Fruit fly (Drosophila melanogaster) whole organism, embryonic: ENCODE measurements around the gene CG7079.
A peak's percentile ranks its signal among the peaks of the same experiment; 100 is the strongest.

Experiments
- Antp ChIP-seq: fragments of 200-800 bp; sonication (Bioruptor generic); optimal IDR thresholded peaks from 3 replicates; lab custom pipeline; 2016; ENCODE audit warnings: missing biosample characterization, missing genetic modification characterization
- Asciz ChIP-seq: fragments of 200-800 bp; sonication (Bioruptor generic); optimal IDR thresholded peaks from 2 replicates; lab custom pipeline; 2017; ENCODE audit warnings: missing biosample characterization, mild to moderate bottlenecking, missing genetic modification characterization, missing genetic modification reagents
- CG11398 ChIP-seq: fragments of 200-800 bp; sonication (Bioruptor generic); optimal IDR thresholded peaks from 2 replicates; lab custom pipeline; 2016; ENCODE audit warnings: missing biosample characterization, missing genetic modification characterization
- CG12769 ChIP-seq: fragments of 200-800 bp; sonication (Bioruptor generic); optimal IDR thresholded peaks from 2 replicates; lab custom pipeline; 2019; ENCODE audit warnings: missing biosample characterization, mild to moderate bottlenecking, missing genetic modification characterization, moderate library complexity
- CG13287 ChIP-seq: fragments of 200-800 bp; sonication (Bioruptor generic); IDR thresholded peaks from 2 replicates; pipeline ENCODE4 v1.3.6; 2022; ENCODE audit warnings: missing biosample characterization, missing genetic modification characterization; ENCODE audit not compliant: partially characterized antibody
- CG13624 ChIP-seq: fragments of 200-800 bp; sonication (Bioruptor generic); optimal IDR thresholded peaks from 2 replicates; lab custom pipeline; 2016; ENCODE audit warnings: missing biosample characterization, missing genetic modification characterization
- CG14860 ChIP-seq: fragments of 200-800 bp; sonication (Bioruptor generic); IDR thresholded peaks from 3 replicates; pipeline ENCODE4 v1.3.6; 2022; ENCODE audit warnings: missing biosample characterization, missing genetic modification characterization; ENCODE audit not compliant: partially characterized antibody
- CG15011 ChIP-seq: fragments of 200-800 bp; sonication (Bioruptor generic); optimal IDR thresholded peaks from 3 replicates; lab custom pipeline; 2018; ENCODE audit warnings: missing biosample characterization, mild to moderate bottlenecking, missing genetic modification characterization
- CG2129 ChIP-seq: fragments of 200-800 bp; sonication (Bioruptor generic); IDR thresholded peaks from 2 replicates; pipeline ENCODE4 v1.3.6; 2022; ENCODE audit warnings: missing biosample characterization, missing genetic modification characterization; ENCODE audit not compliant: partially characterized antibody
- CG30403 ChIP-seq: fragments of 200-800 bp; sonication (Bioruptor generic); optimal IDR thresholded peaks from 3 replicates; lab custom pipeline; 2016; ENCODE audit warnings: missing biosample characterization, missing genetic modification characterization
- CG31365 ChIP-seq: fragments of 200-800 bp; sonication (Bioruptor generic); optimal IDR thresholded peaks from 2 replicates; lab custom pipeline; 2018; ENCODE audit warnings: missing biosample characterization, mild to moderate bottlenecking, missing genetic modification characterization
- CG34224 ChIP-seq: fragments of 200-800 bp; sonication (Bioruptor generic); IDR thresholded peaks from 3 replicates; pipeline ENCODE4 v1.3.6; 2022; ENCODE audit warnings: missing biosample characterization, missing genetic modification characterization; ENCODE audit not compliant: partially characterized antibody
- CG34376 ChIP-seq: fragments of 200-800 bp; sonication (Bioruptor generic); optimal IDR thresholded peaks from 2 replicates; lab custom pipeline; 2018; ENCODE audit warnings: missing biosample characterization, mild to moderate bottlenecking, missing genetic modification characterization
- CG3847 ChIP-seq: fragments of 200-800 bp; sonication (Bioruptor generic); IDR thresholded peaks from 2 replicates; pipeline ENCODE4 v1.3.6; 2022; ENCODE audit warnings: missing biosample characterization, missing genetic modification characterization
- CG3995 ChIP-seq: fragments of 200-800 bp; sonication (Bioruptor generic); optimal IDR thresholded peaks from 3 replicates; lab custom pipeline; 2016; ENCODE audit warnings: missing biosample characterization, missing genetic modification characterization
- CG4282 ChIP-seq: fragments of 200-800 bp; sonication (Bioruptor generic); optimal IDR thresholded peaks from 2 replicates; lab custom pipeline; 2016; ENCODE audit warnings: missing biosample characterization, missing genetic modification characterization
- CG4328 ChIP-seq: fragments of 200-800 bp; sonication (Bioruptor generic); optimal IDR thresholded peaks from 3 replicates; lab custom pipeline; 2017; ENCODE audit warnings: missing biosample characterization, missing genetic modification reagents, missing genetic modification characterization
- CG4707 ChIP-seq: fragments of 200-800 bp; sonication (Bioruptor generic); optimal IDR thresholded peaks from 2 replicates; lab custom pipeline; 2018; ENCODE audit warnings: missing biosample characterization, mild to moderate bottlenecking, missing genetic modification characterization, moderate library complexity
- CG6272 ChIP-seq: fragments of 200-800 bp; sonication (Bioruptor generic); IDR thresholded peaks from 2 replicates; pipeline ENCODE4 v1.3.6; 2022; ENCODE audit warnings: missing biosample characterization, missing genetic modification characterization
- CG7372 ChIP-seq: fragments of 200-800 bp; sonication (Bioruptor generic); IDR thresholded peaks from 2 replicates; pipeline ENCODE4 v1.3.6; 2022; ENCODE audit warnings: missing biosample characterization, missing genetic modification characterization
- CG8089 ChIP-seq: fragments of 200-800 bp; sonication (Bioruptor generic); optimal IDR thresholded peaks from 3 replicates; lab custom pipeline; 2016; ENCODE audit warnings: missing biosample characterization, missing genetic modification characterization
- CG8281 ChIP-seq: fragments of 200-800 bp; sonication (Bioruptor generic); optimal IDR thresholded peaks from 2 replicates; lab custom pipeline; 2018; ENCODE audit warnings: missing biosample characterization, mild to moderate bottlenecking, missing genetic modification characterization, moderate library complexity
- Camta ChIP-seq: fragments of 200-800 bp; sonication (Bioruptor generic); optimal IDR thresholded peaks from 2 replicates; lab custom pipeline; 2016; ENCODE audit warnings: missing biosample characterization, missing genetic modification characterization
- CkIIα-i1 ChIP-seq: fragments of 200-800 bp; sonication (Bioruptor generic); IDR thresholded peaks from 2 replicates; pipeline ENCODE4 v1.3.6; 2022; ENCODE audit warnings: missing biosample characterization, missing genetic modification characterization
- Fer3 ChIP-seq: fragments of 200-800 bp; sonication (Bioruptor generic); optimal IDR thresholded peaks from 2 replicates; lab custom pipeline; 2018; ENCODE audit warnings: missing biosample characterization, mild to moderate bottlenecking, missing genetic modification characterization, moderate library complexity
- Gug ChIP-seq: fragments of 200-800 bp; sonication (Bioruptor generic); IDR thresholded peaks from 4 replicates; pipeline ENCODE4 v1.3.6; 2022; ENCODE audit warnings: missing biosample characterization, missing genetic modification characterization
- Hand ChIP-seq: fragments of 200-800 bp; sonication (Bioruptor generic); optimal IDR thresholded peaks from 2 replicates; lab custom pipeline; 2017; ENCODE audit warnings: mild to moderate bottlenecking, missing biosample characterization, missing genetic modification reagents, missing genetic modification characterization
- Hr3 ChIP-seq: fragments of 200-800 bp; sonication (Bioruptor generic); optimal IDR thresholded peaks from 3 replicates; lab custom pipeline; 2016; ENCODE audit warnings: missing biosample characterization, missing genetic modification characterization
- MESR4 ChIP-seq: fragments of 200-800 bp; sonication (Bioruptor generic); optimal IDR thresholded peaks from 2 replicates; lab custom pipeline; 2018; ENCODE audit warnings: missing biosample characterization, mild to moderate bottlenecking, missing genetic modification characterization, moderate library complexity
- MTF-1 ChIP-seq: fragments of 200-800 bp; sonication (Bioruptor generic); optimal IDR thresholded peaks from 2 replicates; lab custom pipeline; 2018; ENCODE audit warnings: missing biosample characterization, mild to moderate bottlenecking, missing genetic modification characterization, borderline replicate concordance
- Max ChIP-seq: fragments of 200-800 bp; sonication (Bioruptor generic); optimal IDR thresholded peaks from 2 replicates; lab custom pipeline; 2016; ENCODE audit warnings: missing biosample characterization, mild to moderate bottlenecking, missing genetic modification characterization
- NC2α ChIP-seq: fragments of 200-800 bp; sonication (Bioruptor generic); optimal IDR thresholded peaks from 2 replicates; lab custom pipeline; 2016; ENCODE audit warnings: missing biosample characterization, missing genetic modification characterization
- NK7.1 ChIP-seq: fragments of 200-800 bp; sonication (Bioruptor generic); optimal IDR thresholded peaks from 3 replicates; lab custom pipeline; 2016; ENCODE audit warnings: missing biosample characterization, missing genetic modification characterization
- Ptx1 ChIP-seq: fragments of 200-800 bp; sonication (Bioruptor generic); IDR thresholded peaks from 2 replicates; pipeline ENCODE4 v1.3.6; 2022; ENCODE audit warnings: missing biosample characterization, missing genetic modification characterization
- Rx ChIP-seq: fragments of 200-800 bp; sonication (Bioruptor generic); IDR thresholded peaks from 2 replicates; pipeline ENCODE4 v1.3.6; 2022; ENCODE audit warnings: missing biosample characterization, missing genetic modification characterization
- ase ChIP-seq: fragments of 200-800 bp; sonication (Bioruptor generic); IDR thresholded peaks from 3 replicates; pipeline ENCODE4 v1.3.6; 2022; ENCODE audit warnings: missing biosample characterization, missing genetic modification characterization
- ash1 ChIP-seq: fragments of 200-800 bp; sonication (Bioruptor generic); optimal IDR thresholded peaks from 2 replicates; lab custom pipeline; 2018; ENCODE audit warnings: missing biosample characterization, mild to moderate bottlenecking, missing genetic modification characterization
- caup ChIP-seq: fragments of 200-800 bp; sonication (Bioruptor generic); optimal IDR thresholded peaks from 3 replicates; lab custom pipeline; 2017; ENCODE audit warnings: missing biosample characterization, mild to moderate bottlenecking, missing genetic modification characterization, moderate library complexity; ENCODE audit not compliant: severe bottlenecking
- cg ChIP-seq: fragments of 200-800 bp; sonication (Bioruptor generic); optimal IDR thresholded peaks from 3 replicates; lab custom pipeline; 2019; ENCODE audit warnings: missing biosample characterization, mild to moderate bottlenecking, missing genetic modification characterization, moderate library complexity
- corto ChIP-seq: fragments of 200-800 bp; sonication (Bioruptor generic); optimal IDR thresholded peaks from 2 replicates; lab custom pipeline; 2016; ENCODE audit warnings: missing biosample characterization, mild to moderate bottlenecking, missing genetic modification characterization, moderate library complexity
- gcm ChIP-seq: fragments of 200-800 bp; sonication (Bioruptor generic); optimal IDR thresholded peaks from 2 replicates; lab custom pipeline; 2019; ENCODE audit warnings: missing biosample characterization, mild to moderate bottlenecking, missing genetic modification characterization, moderate library complexity
- grau ChIP-seq: fragments of 200-800 bp; optimal IDR thresholded peaks from 3 replicates; lab custom pipeline; 2019; ENCODE audit warnings: missing biosample characterization, mild to moderate bottlenecking, missing genetic modification characterization, moderate library complexity
- klu ChIP-seq: fragments of 200-800 bp; sonication (Bioruptor generic); IDR thresholded peaks from 2 replicates; pipeline ENCODE4 v1.3.6; 2022; ENCODE audit warnings: missing biosample characterization, missing genetic modification characterization
- mam ChIP-seq: fragments of 200-800 bp; sonication (Bioruptor generic); optimal IDR thresholded peaks from 3 replicates; lab custom pipeline; 2016; ENCODE audit warnings: missing biosample characterization, missing genetic modification characterization
- nmo ChIP-seq: fragments of 200-800 bp; sonication (Bioruptor generic); optimal IDR thresholded peaks from 2 replicates; lab custom pipeline; 2018; ENCODE audit warnings: missing biosample characterization, mild to moderate bottlenecking, missing genetic modification characterization, moderate library complexity
- pnt ChIP-seq: fragments of 200-800 bp; sonication (Bioruptor generic); optimal IDR thresholded peaks from 3 replicates; lab custom pipeline; 2016; ENCODE audit warnings: missing biosample characterization, missing genetic modification characterization
- schlank ChIP-seq: fragments of 200-800 bp; sonication (Bioruptor generic); optimal IDR thresholded peaks from 2 replicates; lab custom pipeline; 2018; ENCODE audit warnings: missing biosample characterization, mild to moderate bottlenecking, missing genetic modification characterization
- sr ChIP-seq: fragments of 200-800 bp; sonication (Bioruptor generic); IDR thresholded peaks from 3 replicates; pipeline ENCODE4 v1.3.6; 2022; ENCODE audit warnings: missing biosample characterization, missing genetic modification characterization
- wek ChIP-seq: fragments of 200-800 bp; sonication (Bioruptor generic); optimal IDR thresholded peaks from 3 replicates; lab custom pipeline; 2018; ENCODE audit warnings: missing biosample characterization, mild to moderate bottlenecking, missing genetic modification characterization, moderate library complexity

The CG7079 gene

DNA sequence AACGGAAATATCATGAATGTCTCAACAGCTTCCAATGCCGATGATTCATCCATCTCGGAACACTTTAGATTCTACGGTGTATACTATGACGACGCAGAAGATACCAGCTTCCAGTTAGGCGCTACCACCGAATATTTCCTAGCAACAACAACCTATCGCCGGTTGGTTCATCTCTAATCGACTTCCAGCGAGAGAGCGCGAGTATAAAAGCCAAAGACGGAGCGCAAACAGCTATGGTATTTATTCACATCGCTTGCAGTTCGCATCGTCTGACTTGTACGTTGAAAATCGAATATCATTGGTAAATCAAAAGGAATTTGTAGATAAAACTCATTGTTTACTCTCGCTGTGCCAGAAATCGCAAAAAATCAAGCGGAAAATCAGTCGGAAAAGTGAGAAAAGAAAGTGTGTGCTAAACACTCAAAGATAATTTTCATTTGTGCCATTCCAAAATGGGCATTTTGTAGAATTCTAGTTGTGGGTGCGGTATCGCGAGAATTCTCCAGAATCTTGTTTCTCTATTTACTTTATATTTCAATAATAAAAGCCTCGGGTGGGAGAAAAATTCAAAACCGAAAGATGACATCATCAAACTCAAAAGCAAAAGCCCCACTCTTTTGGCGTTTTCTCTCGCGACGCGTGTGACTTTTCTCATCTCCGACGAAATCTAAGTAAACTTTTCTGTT, 16.5 kb upstream of the CG7079 start, which contains the start of gene AnxB9 (continued):
- no peak for TF ChIP-seq nmo (GFP tag; lab: Kevin White, UChicago)
- peak; percentile 9; the same call in 1 of the 2 replicates for TF ChIP-seq CG2129 (GFP tag; lab: Robert Waterston, UW)
- peak; percentile 8 for TF ChIP-seq CG4282
- no peak for TF ChIP-seq CG30403
- 0 out of 4 replicates have a peak, but pooled peaks have one; percentile 7 for TF ChIP-seq Gug (GFP tag; lab: Robert Waterston, UW)
- TF ChIP-seq MESR4 (GFP tag; lab: Kevin White, UChicago): peak; percentile 57
- TF ChIP-seq CG13624: peak; percentile 78
- TF ChIP-seq mam: no peak
- no peak for TF ChIP-seq CG11398 (GFP tag; lab: Kevin White, UChicago)
- peak; percentile 71 for TF ChIP-seq MTF-1 (GFP tag; lab: Kevin White, UChicago)
- TF ChIP-seq CG6272 (GFP tag; lab: Robert Waterston, UW): no peak
- no peak for TF ChIP-seq corto (GFP tag; lab: Kevin White, UChicago)
- no peak for TF ChIP-seq klu (GFP tag; lab: Robert Waterston, UW)
- TF ChIP-seq NK7.1 (GFP tag; lab: Kevin White, UChicago): peak; percentile 10
- TF ChIP-seq grau (tag; lab: Kevin White, UChicago): no peak
- TF ChIP-seq CG3995 (GFP tag; lab: Kevin White, UChicago): no peak
- no peak for TF ChIP-seq CG7372 (GFP tag; lab: Robert Waterston, UW)
- TF ChIP-seq CG13287 (GFP tag; lab: Robert Waterston, UW): no peak; the same call in 1 of the 2 replicates
- TF ChIP-seq CG14860 (GFP tag; lab: Robert Waterston, UW): no peak; the same call in 1 of the 3 replicates
- TF ChIP-seq CG4328: peak; percentile 22
- TF ChIP-seq Fer3: peak; percentile 57
- peak; percentile 89 for TF ChIP-seq CG34376
- TF ChIP-seq CG3847 (GFP tag; lab: Robert Waterston, UW): no peak
- no peak for TF ChIP-seq ash1 (GFP tag; lab: Kevin White, UChicago)
- TF ChIP-seq ase (GFP tag; lab: Robert Waterston, UW): no peak
- peak; percentile 29 for TF ChIP-seq Asciz (GFP tag; lab: Kevin White, UChicago)
- TF ChIP-seq schlank: peak; percentile 39
- TF ChIP-seq Antp: peak; percentile 21
- TF ChIP-seq pnt (GFP tag; lab: Kevin White, UChicago): no peak
- peak; percentile 55 for TF ChIP-seq CG31365 (tag; lab: Kevin White, UChicago)
- TF ChIP-seq CG8281: no peak
- peak; percentile 60 for TF ChIP-seq caup (GFP tag; lab: Kevin White, UChicago)
- TF ChIP-seq CG12769: peak; percentile 9
- TF ChIP-seq Hr3 (GFP tag; lab: Kevin White, UChicago): no peak
- TF ChIP-seq Rx (GFP tag; lab: Robert Waterston, UW): no peak
- no peak for TF ChIP-seq cg (GFP tag; lab: Kevin White, UChicago)
- peak; percentile 70 for TF ChIP-seq wek
- TF ChIP-seq CkIIα-i1 (GFP tag; lab: Robert Waterston, UW): no peak
- peak; percentile 30 for TF ChIP-seq CG4707 (GFP tag; lab: Kevin White, UChicago)
- no peak for TF ChIP-seq Ptx1
- no peak for TF ChIP-seq Camta (GFP tag; lab: Kevin White, UChicago)
- TF ChIP-seq CG15011 (GFP tag; lab: Kevin White, UChicago): no peak
- TF ChIP-seq sr (GFP tag; lab: Robert Waterston, UW): peak; percentile 34; the same call in 1 of the 3 replicates
- peak; percentile 75 for TF ChIP-seq Hand (GFP tag; lab: Kevin White, UChicago)
- TF ChIP-seq CG8089 (GFP tag; lab: Kevin White, UChicago): no peak
- no peak; the same call in 1 of the 3 replicates for TF ChIP-seq CG34224 (GFP tag; lab: Robert Waterston, UW)
- TF ChIP-seq gcm (GFP tag; lab: Kevin White, UChicago): no peak
- peak; percentile 51 for TF ChIP-seq NC2α
- TF ChIP-seq Max (GFP tag; lab: Kevin White, UChicago): peak; percentile 18
